Fruit fly (Drosophila melanogaster): Measurements from ENCODE around the gene CG17154.

Gene CG17154

DNA sequence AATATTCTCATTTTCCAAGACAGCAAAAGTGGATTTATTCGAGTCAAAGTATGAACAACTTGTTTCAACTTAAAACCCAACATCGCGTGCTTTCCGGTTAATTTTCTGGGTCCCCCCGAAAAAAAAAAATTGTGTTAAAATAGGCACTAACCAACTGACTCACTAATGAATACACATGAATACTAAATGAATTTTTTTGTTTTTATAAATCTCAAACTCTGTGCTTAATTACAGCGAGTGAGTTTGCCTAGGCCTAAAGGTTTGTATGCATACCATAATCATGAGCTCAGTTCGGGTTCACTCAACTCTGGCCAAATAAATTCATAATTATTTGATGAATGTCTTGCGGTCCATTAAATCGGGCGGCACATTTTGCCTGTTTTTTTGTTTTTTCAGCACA is 19.0 kb downstream of the CG17154 start:
- TF ChIP-seq cnc (optimal IDR thresholded peaks at IDR 0.05): no peak
- no peak for TF ChIP-seq kay (GFP tag; ENCODE audit: borderline replicate concordance)
- TF ChIP-seq CG14711 (tag; optimal IDR thresholded peaks at IDR 0.05): no peak
- no peak for TF ChIP-seq cic (GFP tag; optimal IDR thresholded peaks at IDR 0.05)
- TF ChIP-seq pad (GFP tag; optimal IDR thresholded peaks at IDR 0.05): no peak
- TF ChIP-seq Mnt (GFP tag; optimal IDR thresholded peaks at IDR 0.05): no peak

DNA sequence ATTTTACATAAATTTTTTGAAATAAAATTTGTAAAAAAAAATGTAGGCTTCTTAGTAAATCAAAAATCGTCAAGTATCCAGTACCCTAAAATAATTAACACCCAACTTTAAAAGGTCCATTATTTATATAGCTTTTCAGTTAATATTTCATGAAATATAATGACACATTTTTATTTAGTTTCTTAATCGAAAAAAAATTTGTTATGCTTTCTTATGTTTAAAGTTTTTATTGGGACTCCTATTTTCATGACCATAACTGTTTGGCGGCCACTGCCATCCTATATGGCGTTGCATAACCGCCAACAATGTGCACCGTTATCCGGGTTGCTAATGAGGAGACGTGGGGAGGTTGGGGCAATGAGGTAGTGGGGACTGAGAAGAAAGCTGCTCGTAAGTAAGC is 20.1 kb downstream of the CG17154 start:
- TF ChIP-seq CG12768 (GFP tag; optimal IDR thresholded peaks at IDR 0.05) (no peak), CG14711 (tag; optimal IDR thresholded peaks at IDR 0.05) (no peak), toe (GFP tag; optimal IDR thresholded peaks at IDR 0.05) (no peak)

DNA sequence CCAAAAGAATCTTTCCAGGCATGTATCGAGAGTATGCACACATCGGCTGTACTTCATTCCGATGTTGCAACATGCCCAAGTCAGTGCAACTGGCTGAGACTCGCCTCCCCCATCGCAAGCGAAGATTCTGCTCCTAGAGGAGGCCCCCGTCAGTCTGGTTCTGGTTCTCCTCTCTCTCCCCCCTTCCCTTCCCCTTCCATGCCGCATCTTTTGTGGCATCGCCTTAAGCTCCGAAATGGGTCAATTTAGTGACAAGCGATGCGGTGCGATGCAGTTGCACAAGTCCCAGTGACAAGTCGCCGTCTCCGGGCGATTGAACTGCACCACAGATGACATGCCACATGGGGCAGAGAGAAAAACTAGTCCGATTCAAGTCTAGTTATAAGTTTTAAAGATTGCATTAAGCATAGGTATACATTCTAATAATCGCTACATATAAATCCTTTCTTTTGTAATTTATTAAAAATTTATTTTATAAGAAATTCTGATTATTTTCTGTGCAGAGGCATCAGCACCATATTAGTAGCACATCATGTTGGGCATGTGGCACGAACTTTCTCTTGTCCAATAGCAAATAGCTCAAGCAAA is 20.7 kb downstream of the CG17154 start:
- no peak for TF ChIP-seq tj (GFP tag; optimal IDR thresholded peaks at IDR 0.05)
- TF ChIP-seq CG1620 (GFP tag; optimal IDR thresholded peaks at IDR 0.05): no peak
- no peak for TF ChIP-seq toe (GFP tag; optimal IDR thresholded peaks at IDR 0.05)
- TF ChIP-seq Mnt (GFP tag; optimal IDR thresholded peaks at IDR 0.05): no peak
- TF ChIP-seq Crg-1 (GFP tag; optimal IDR thresholded peaks at IDR 0.05): no peak
- TF ChIP-seq CG14711 (tag; optimal IDR thresholded peaks at IDR 0.05): no peak
- TF ChIP-seq bab1 (GFP tag; optimal IDR thresholded peaks at IDR 0.05): no peak
- TF ChIP-seq kay (GFP tag; ENCODE audit: borderline replicate concordance): no peak
- no peak for TF ChIP-seq CG5204 (GFP tag; optimal IDR thresholded peaks at IDR 0.05)
- no peak for TF ChIP-seq ovo (GFP tag; optimal IDR thresholded peaks at IDR 0.05)
- no peak for TF ChIP-seq CG7045 (GFP tag; optimal IDR thresholded peaks at IDR 0.05)
- no peak for TF ChIP-seq CG11617 (GFP tag; optimal IDR thresholded peaks at IDR 0.05)
- TF ChIP-seq cnc (optimal IDR thresholded peaks at IDR 0.05): no peak
- TF ChIP-seq Clk (GFP tag; optimal IDR thresholded peaks at IDR 0.05): no peak
- no peak for TF ChIP-seq CG33017 (tag; optimal IDR thresholded peaks at IDR 0.05)
- TF ChIP-seq CG7101 (tag; optimal IDR thresholded peaks at IDR 0.05): no peak
- TF ChIP-seq CG12768 (GFP tag; optimal IDR thresholded peaks at IDR 0.05): no peak
- TF ChIP-seq pad (GFP tag; optimal IDR thresholded peaks at IDR 0.05): no peak
- TF ChIP-seq cic (GFP tag; optimal IDR thresholded peaks at IDR 0.05): no peak

DNA sequence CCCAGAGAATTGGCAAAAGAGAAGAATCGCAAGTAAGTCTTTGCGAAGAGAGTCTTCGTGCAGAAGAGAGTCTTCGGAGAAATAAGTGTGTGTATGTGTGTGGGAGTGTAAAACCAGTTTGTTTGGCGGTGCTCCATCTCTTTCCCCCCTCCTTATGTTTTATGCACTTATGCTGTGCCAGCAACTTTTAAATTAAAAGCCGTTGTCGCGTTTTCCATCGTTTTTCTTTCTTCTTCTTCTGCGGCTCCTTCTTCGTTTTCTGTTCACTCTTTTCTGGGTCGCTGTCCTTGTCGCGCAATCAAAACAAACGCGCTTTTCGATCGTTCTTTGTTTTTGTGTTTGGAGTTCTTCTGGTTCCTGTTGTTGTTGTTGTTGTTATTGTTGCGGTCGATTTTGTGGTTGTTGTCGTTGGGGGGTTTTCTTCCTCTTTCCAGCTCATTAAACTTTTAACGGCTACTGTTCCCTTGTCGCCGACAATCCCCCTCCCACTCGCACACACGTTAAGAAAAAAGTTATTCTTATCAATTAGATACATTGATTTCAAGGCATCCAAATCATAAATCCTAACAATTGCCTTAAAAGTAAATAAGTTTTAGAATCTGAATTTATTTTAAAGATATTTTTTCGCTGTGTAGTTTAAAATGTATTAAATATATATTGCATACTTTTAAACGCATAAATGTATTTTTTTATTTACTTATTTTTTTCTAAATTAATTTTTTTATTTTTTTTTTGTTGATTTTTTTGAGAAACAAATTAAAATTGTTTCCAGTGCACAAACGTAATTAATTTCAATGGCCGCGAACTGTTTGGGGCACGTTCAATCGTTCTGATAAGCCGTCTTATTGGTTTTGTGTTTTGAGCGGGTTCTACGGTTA is 22.9 kb downstream of the CG17154 start:
- peak; percentile 61 for TF ChIP-seq CG14711 (tag; optimal IDR thresholded peaks at IDR 0.05)
- TF ChIP-seq CG7101 (tag; optimal IDR thresholded peaks at IDR 0.05): peak; percentile 40
- no peak for TF ChIP-seq CG12768 (GFP tag; optimal IDR thresholded peaks at IDR 0.05)
- peak; percentile 24 for TF ChIP-seq CG11617 (GFP tag; optimal IDR thresholded peaks at IDR 0.05)
- no peak for TF ChIP-seq kay (GFP tag; ENCODE audit: borderline replicate concordance)
- no peak for TF ChIP-seq cic (GFP tag; optimal IDR thresholded peaks at IDR 0.05)
- peak; percentile 42 for TF ChIP-seq pad (GFP tag; optimal IDR thresholded peaks at IDR 0.05)
- TF ChIP-seq ovo (GFP tag; optimal IDR thresholded peaks at IDR 0.05): no peak
- TF ChIP-seq tj (GFP tag; optimal IDR thresholded peaks at IDR 0.05): peak; percentile 99
- no peak for TF ChIP-seq cnc (optimal IDR thresholded peaks at IDR 0.05)
- no peak for TF ChIP-seq CG7045 (GFP tag; optimal IDR thresholded peaks at IDR 0.05)
- peak; percentile 58 for TF ChIP-seq bab1 (GFP tag; optimal IDR thresholded peaks at IDR 0.05)
- no peak for TF ChIP-seq CG1620 (GFP tag; optimal IDR thresholded peaks at IDR 0.05)
- TF ChIP-seq Crg-1 (GFP tag; optimal IDR thresholded peaks at IDR 0.05): no peak

DNA sequence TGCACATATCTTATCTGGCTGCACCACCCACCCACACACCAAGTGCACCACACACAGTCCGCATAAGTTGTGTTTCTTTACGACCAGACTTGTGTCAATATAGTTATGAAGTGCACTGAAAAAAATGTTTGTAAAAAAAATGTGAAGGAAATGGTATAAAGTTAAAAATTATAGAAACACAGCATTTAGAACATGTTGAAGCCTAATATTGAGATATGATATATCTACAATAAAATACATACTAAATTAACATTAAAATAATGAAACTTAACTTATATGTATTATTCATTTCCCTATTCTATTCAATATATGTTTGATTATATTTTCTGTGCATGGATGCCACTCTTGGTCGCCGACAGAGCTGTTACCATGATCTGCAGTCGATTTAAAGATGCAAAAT is 24.5 kb downstream of the CG17154 start:
- no peak for TF ChIP-seq CG5204 (GFP tag; optimal IDR thresholded peaks at IDR 0.05)
- TF ChIP-seq bab1 (GFP tag; optimal IDR thresholded peaks at IDR 0.05): no peak
- TF ChIP-seq Mnt (GFP tag; optimal IDR thresholded peaks at IDR 0.05): no peak
- TF ChIP-seq cnc (optimal IDR thresholded peaks at IDR 0.05): no peak
- no peak for TF ChIP-seq kay (GFP tag; ENCODE audit: borderline replicate concordance)
- TF ChIP-seq CG11617 (GFP tag; optimal IDR thresholded peaks at IDR 0.05): no peak
- no peak for TF ChIP-seq Crg-1 (GFP tag; optimal IDR thresholded peaks at IDR 0.05)
- no peak for TF ChIP-seq Clk (GFP tag; optimal IDR thresholded peaks at IDR 0.05)
- TF ChIP-seq pad (GFP tag; optimal IDR thresholded peaks at IDR 0.05): no peak
- TF ChIP-seq CG12768 (GFP tag; optimal IDR thresholded peaks at IDR 0.05): no peak
- TF ChIP-seq toe (GFP tag; optimal IDR thresholded peaks at IDR 0.05): no peak
- TF ChIP-seq CG7101 (tag; optimal IDR thresholded peaks at IDR 0.05): no peak
- TF ChIP-seq tj (GFP tag; optimal IDR thresholded peaks at IDR 0.05): no peak
- TF ChIP-seq CG1620 (GFP tag; optimal IDR thresholded peaks at IDR 0.05): no peak
- no peak for TF ChIP-seq CG7045 (GFP tag; optimal IDR thresholded peaks at IDR 0.05)
- TF ChIP-seq CG33017 (tag; optimal IDR thresholded peaks at IDR 0.05): no peak
- no peak for TF ChIP-seq CG14711 (tag; optimal IDR thresholded peaks at IDR 0.05)
- TF ChIP-seq Hr96 (GFP tag; optimal IDR thresholded peaks at IDR 0.05): no peak

- no peak for TF ChIP-seq tj (GFP tag; optimal IDR thresholded peaks at IDR 0.05)
- TF ChIP-seq CG33017 (tag; optimal IDR thresholded peaks at IDR 0.05): no peak
- TF ChIP-seq Clk (GFP tag; optimal IDR thresholded peaks at IDR 0.05): no peak
- no peak for TF ChIP-seq kay (GFP tag; ENCODE audit: borderline replicate concordance)
- no peak for TF ChIP-seq CG14711 (tag; optimal IDR thresholded peaks at IDR 0.05)
- TF ChIP-seq toe (GFP tag; optimal IDR thresholded peaks at IDR 0.05): no peak
Observed at dm6 chr3L:12113589-12113988, 25.2 kb downstream of the CG17154 start.
